Worm (Caenorhabditis elegans) whole organism, young adult: ENCODE data around the gene gck-1.

Source experiments
- Y79H2A.3 ChIP-seq: fragments of 200-800 bp; sonication (Bioruptor generic); conservative IDR thresholded peaks from 2 replicates; pipeline ENCODE4 v1.3.6; 2022; ENCODE audit warnings: missing genetic modification reagents, missing genetic modification characterization, missing compliant biosample characterization
- hlh-26 ChIP-seq: fragments of 200-800 bp; sonication (Bioruptor generic); conservative IDR thresholded peaks from 2 replicates; pipeline ENCODE4 v1.3.6; 2022; ENCODE audit warnings: missing genetic modification reagents, missing genetic modification characterization, missing compliant biosample characterization

ce11 chrV:8935104-8935503, 12.5 kb upstream of the gck-1 start:
- no peak for TF ChIP-seq Y79H2A.3 (GFP tag; lab: Robert Waterston, UW)
- no peak for TF ChIP-seq hlh-26 (GFP tag; lab: Robert Waterston, UW)
